Fruit fly (Drosophila melanogaster) whole organism, prepupa: ENCODE results near the gene disco-r.

ENCODE experiments used
- CG10631 ChIP-seq: fragments of 200-800 bp; sonication (Bioruptor generic); optimal IDR thresholded peaks from 2 replicates; lab custom pipeline; 2016; ENCODE audit warnings: missing biosample characterization, missing genetic modification characterization
- CG10669 ChIP-seq: fragments of 200-800 bp; sonication (Bioruptor generic); optimal IDR thresholded peaks from 3 replicates; lab custom pipeline; 2018; ENCODE audit warnings: missing biosample characterization, mild to moderate bottlenecking, missing genetic modification characterization, moderate library complexity
- CG11294 ChIP-seq: fragments of 200-800 bp; sonication (Bioruptor generic); IDR thresholded peaks from 2 replicates; pipeline ENCODE4 v1.3.6; 2022; ENCODE audit warnings: missing biosample characterization, missing genetic modification characterization
- CG11762 ChIP-seq: fragments of 200-800 bp; sonication (Bioruptor generic); optimal IDR thresholded peaks from 3 replicates; lab custom pipeline; 2016; ENCODE audit warnings: missing biosample characterization, missing genetic modification characterization; ENCODE audit not compliant: insufficient read depth
- CG11902 ChIP-seq: fragments of 200-800 bp; sonication (Bioruptor generic); optimal IDR thresholded peaks from 3 replicates; lab custom pipeline; 2016; ENCODE audit warnings: missing biosample characterization, missing genetic modification characterization
- CG15336 ChIP-seq: fragments of 200-800 bp; sonication (Bioruptor generic); IDR thresholded peaks from 2 replicates; pipeline ENCODE4 v1.3.6; 2022; ENCODE audit warnings: missing biosample characterization, missing genetic modification characterization
- CG1621 ChIP-seq: fragments of 200-800 bp; sonication (Bioruptor generic); optimal IDR thresholded peaks from 3 replicates; lab custom pipeline; 2018; ENCODE audit warnings: missing biosample characterization, mild to moderate bottlenecking, missing genetic modification characterization
- CG16779 ChIP-seq: fragments of 200-800 bp; sonication (Bioruptor generic); optimal IDR thresholded peaks from 3 replicates; lab custom pipeline; 2017; ENCODE audit warnings: missing biosample characterization, mild to moderate bottlenecking, missing genetic modification characterization
- CG3032 ChIP-seq: fragments of 200-800 bp; optimal IDR thresholded peaks from 2 replicates; lab custom pipeline; 2019; ENCODE audit warnings: missing biosample characterization, mild to moderate bottlenecking, missing genetic modification characterization, moderate library complexity
- CG32006 ChIP-seq: fragments of 200-800 bp; sonication (Bioruptor generic); optimal IDR thresholded peaks from 3 replicates; lab custom pipeline; 2017; ENCODE audit warnings: missing biosample characterization, mild to moderate bottlenecking, missing genetic modification characterization
- CG34406 ChIP-seq: fragments of 200-800 bp; sonication (Bioruptor generic); optimal IDR thresholded peaks from 3 replicates; lab custom pipeline; 2016; ENCODE audit warnings: missing biosample characterization, missing genetic modification characterization
- CG3919 ChIP-seq: fragments of 200-800 bp; sonication (Bioruptor generic); optimal IDR thresholded peaks from 3 replicates; lab custom pipeline; 2016; ENCODE audit warnings: missing biosample characterization, missing genetic modification characterization
- CG6163 ChIP-seq: fragments of 200-800 bp; sonication (Bioruptor generic); IDR thresholded peaks from 3 replicates; pipeline ENCODE4 v1.3.6; 2022; ENCODE audit warnings: missing biosample characterization, missing genetic modification characterization
- CG6276 ChIP-seq: fragments of 200-800 bp; sonication (Bioruptor generic); optimal IDR thresholded peaks from 2 replicates; lab custom pipeline; 2017; ENCODE audit warnings: missing biosample characterization, mild to moderate bottlenecking, missing genetic modification characterization
- CG6792 ChIP-seq: fragments of 200-800 bp; sonication (Bioruptor generic); optimal IDR thresholded peaks from 3 replicates; lab custom pipeline; 2016; ENCODE audit warnings: missing biosample characterization, missing genetic modification characterization
- CG6808 ChIP-seq: fragments of 200-800 bp; sonication (Bioruptor generic); optimal IDR thresholded peaks from 3 replicates; lab custom pipeline; 2017; ENCODE audit warnings: missing biosample characterization, missing genetic modification characterization, mild to moderate bottlenecking, moderate library complexity, missing genetic modification reagents
- CG6854 ChIP-seq: fragments of 200-800 bp; sonication (Bioruptor generic); optimal IDR thresholded peaks from 2 replicates; lab custom pipeline; 2017; ENCODE audit warnings: missing biosample characterization, mild to moderate bottlenecking, missing genetic modification characterization
- CG8319 ChIP-seq: fragments of 200-800 bp; sonication (Bioruptor generic); optimal IDR thresholded peaks from 3 replicates; lab custom pipeline; 2016; ENCODE audit warnings: missing biosample characterization, missing genetic modification characterization
- CG9139 ChIP-seq: fragments of 200-800 bp; sonication (Bioruptor generic); optimal IDR thresholded peaks from 3 replicates; lab custom pipeline; 2017; ENCODE audit warnings: missing biosample characterization, mild to moderate bottlenecking, missing genetic modification characterization
- Eip75B ChIP-seq: fragments of 200-800 bp; sonication (Bioruptor generic); optimal IDR thresholded peaks from 3 replicates; lab custom pipeline; 2016; ENCODE audit warnings: missing biosample characterization, missing genetic modification characterization
- Eip78C ChIP-seq: fragments of 200-800 bp; sonication (Bioruptor generic); peaks from one replicate; lab custom pipeline; 2016; ENCODE audit warnings: missing biosample characterization, missing genetic modification characterization
- Eip93F ChIP-seq: fragments of 200-800 bp; sonication (Bioruptor generic); optimal IDR thresholded peaks from 2 replicates; lab custom pipeline; 2016; ENCODE audit warnings: missing biosample characterization, mild to moderate bottlenecking, missing genetic modification characterization
- Ets21C ChIP-seq: fragments of 200-800 bp; sonication (Bioruptor generic); optimal IDR thresholded peaks from 3 replicates; lab custom pipeline; 2016; ENCODE audit warnings: missing biosample characterization, missing genetic modification characterization
- Ets96B ChIP-seq: fragments of 200-800 bp; optimal IDR thresholded peaks from 2 replicates; lab custom pipeline; 2019; ENCODE audit warnings: missing biosample characterization, mild to moderate bottlenecking, missing genetic modification characterization, moderate library complexity
- Hr38 ChIP-seq: sonication (Bioruptor generic); optimal IDR thresholded peaks from 2 replicates; lab custom pipeline; 2016; ENCODE audit warnings: missing biosample characterization, missing genetic modification characterization
- Hr39 ChIP-seq: fragments of 200-800 bp; sonication (Bioruptor generic); optimal IDR thresholded peaks from 2 replicates; lab custom pipeline; 2016; ENCODE audit warnings: missing biosample characterization, missing genetic modification characterization
- Hr4 ChIP-seq: fragments of 200-800 bp; sonication (Bioruptor generic); optimal IDR thresholded peaks from 3 replicates; lab custom pipeline; 2016; ENCODE audit warnings: missing biosample characterization, missing genetic modification characterization
- Met ChIP-seq: fragments of 200-800 bp; sonication (Bioruptor generic); optimal IDR thresholded peaks from 3 replicates; lab custom pipeline; 2016; ENCODE audit warnings: missing biosample characterization, missing genetic modification characterization
- OdsH ChIP-seq: fragments of 200-800 bp; sonication (Bioruptor generic); optimal IDR thresholded peaks from 3 replicates; lab custom pipeline; 2016; ENCODE audit warnings: missing biosample characterization, missing genetic modification characterization
- Smox ChIP-seq: fragments of 200-800 bp; sonication (Bioruptor generic); optimal IDR thresholded peaks from 3 replicates; lab custom pipeline; 2016; ENCODE audit warnings: missing biosample characterization, missing genetic modification characterization
- Sox102F ChIP-seq: fragments of 200-800 bp; sonication (Bioruptor generic); optimal IDR thresholded peaks from 2 replicates; lab custom pipeline; 2016; ENCODE audit warnings: missing biosample characterization, mild to moderate bottlenecking, missing genetic modification characterization
- Sox14 ChIP-seq: fragments of 200-800 bp; sonication (Bioruptor generic); optimal IDR thresholded peaks from 3 replicates; lab custom pipeline; 2016; ENCODE audit warnings: missing biosample characterization, missing genetic modification characterization
- Sox15 ChIP-seq: fragments of 200-800 bp; sonication (Bioruptor generic); optimal IDR thresholded peaks from 3 replicates; lab custom pipeline; 2016; ENCODE audit warnings: missing biosample characterization, missing genetic modification characterization
- achi ChIP-seq: fragments of 200-800 bp; sonication (Bioruptor generic); optimal IDR thresholded peaks from 3 replicates; lab custom pipeline; 2016; ENCODE audit warnings: missing biosample characterization, missing genetic modification characterization
- acj6 ChIP-seq: fragments of 200-800 bp; sonication (Bioruptor generic); optimal IDR thresholded peaks from 3 replicates; lab custom pipeline; 2016; ENCODE audit warnings: missing biosample characterization, missing genetic modification characterization
- cyc ChIP-seq: fragments of 200-800 bp; sonication (Bioruptor generic); optimal IDR thresholded peaks from 3 replicates; lab custom pipeline; 2016; ENCODE audit warnings: missing biosample characterization, missing genetic modification characterization
- dac ChIP-seq: fragments of 200-800 bp; sonication (Bioruptor generic); optimal IDR thresholded peaks from 2 replicates; lab custom pipeline; 2017; ENCODE audit warnings: missing biosample characterization, mild to moderate bottlenecking, missing genetic modification characterization
- dsx ChIP-seq: fragments of 200-800 bp; optimal IDR thresholded peaks from 3 replicates; lab custom pipeline; 2019; ENCODE audit warnings: missing biosample characterization, mild to moderate bottlenecking, missing genetic modification characterization, moderate library complexity; ENCODE audit not compliant: poor library complexity, severe bottlenecking
- esn ChIP-seq: fragments of 200-800 bp; sonication (Bioruptor generic); optimal IDR thresholded peaks from 2 replicates; lab custom pipeline; 2016; ENCODE audit warnings: missing biosample characterization, mild to moderate bottlenecking, missing genetic modification characterization, moderate library complexity
- fd59A ChIP-seq: fragments of 200-800 bp; sonication (Bioruptor generic); optimal IDR thresholded peaks from 2 replicates; lab custom pipeline; 2017; ENCODE audit warnings: missing biosample characterization, mild to moderate bottlenecking, missing genetic modification characterization, missing genetic modification reagents
- fkh ChIP-seq: fragments of 200-800 bp; sonication (Bioruptor generic); optimal IDR thresholded peaks from 3 replicates; lab custom pipeline; 2017; ENCODE audit warnings: missing biosample characterization, mild to moderate bottlenecking, missing genetic modification characterization, moderate library complexity
- lz ChIP-seq: fragments of 200-800 bp; sonication (Bioruptor generic); optimal IDR thresholded peaks from 3 replicates; lab custom pipeline; 2016; ENCODE audit warnings: missing biosample characterization, missing genetic modification characterization
- net ChIP-seq: fragments of 200-800 bp; sonication (Bioruptor generic); optimal IDR thresholded peaks from 3 replicates; lab custom pipeline; 2016; ENCODE audit warnings: missing biosample characterization, missing genetic modification characterization
- pdm3 ChIP-seq: fragments of 200-800 bp; sonication (Bioruptor generic); optimal IDR thresholded peaks from 3 replicates; lab custom pipeline; 2016; ENCODE audit warnings: missing biosample characterization, missing genetic modification characterization
- salr ChIP-seq, 2 experiments: fragments of 200-800 bp; sonication (Bioruptor generic); optimal IDR thresholded peaks; 3 replicates each; lab custom pipeline; 2016 to 2018; ENCODE audit warnings: missing biosample characterization in 2 of 2, missing genetic modification characterization in 2 of 2, mild to moderate bottlenecking in 1 of 2
- ss ChIP-seq, 2 experiments: fragments of 200-800 bp; sonication (Bioruptor generic); optimal IDR thresholded peaks; 2 replicates in 1 of 2; 3 replicates in 1 of 2; lab custom pipeline; 2017 to 2018; ENCODE audit warnings: mild to moderate bottlenecking in 2 of 2, missing biosample characterization in 2 of 2, missing genetic modification characterization in 2 of 2, moderate library complexity in 1 of 2
- svp ChIP-seq: fragments of 200-800 bp; sonication (Bioruptor generic); peaks from one replicate; lab custom pipeline; 2016; ENCODE audit warnings: missing biosample characterization, missing genetic modification characterization
- topi ChIP-seq: fragments of 200-800 bp; sonication (Bioruptor generic); optimal IDR thresholded peaks from 3 replicates; lab custom pipeline; 2016; ENCODE audit warnings: missing biosample characterization, missing genetic modification characterization

disco-r gene

dm6 chrX:16143012-16143411 lies 5.8 kb downstream of the disco-r start:
- TF ChIP-seq CG6808 (GFP tag; lab: Kevin White, UChicago) (peak; percentile 6), Ets21C (GFP tag; lab: Kevin White, UChicago) (peak; percentile 5), Smox (GFP tag; lab: Kevin White, UChicago) (peak; percentile 22), esn (GFP tag; lab: Kevin White, UChicago) (peak; percentile 45), Hr39 (GFP tag; lab: Kevin White, UChicago) (peak; percentile 28), CG1621 (tag; lab: Kevin White, UChicago) (no peak), CG10669 (GFP tag; lab: Kevin White, UChicago) (peak; percentile 17), CG6276 (no peak), fd59A (GFP tag; lab: Kevin White, UChicago) (peak; percentile 18), dsx (GFP tag; lab: Kevin White, UChicago) (no peak), Ets96B (tag; lab: Kevin White, UChicago) (no peak), Eip78C (peak; percentile 79), cyc (GFP tag; lab: Kevin White, UChicago) (peak; percentile 33), salr (GFP tag; optimal IDR thresholded peaks at IDR 0.05; lab: Kevin White, UChicago) (no peak), CG10631 (GFP tag; lab: Kevin White, UChicago) (no peak), Met (GFP tag; lab: Kevin White, UChicago) (peak; percentile 42), CG3032 (tag; lab: Kevin White, UChicago) (peak; percentile 9), Sox15 (GFP tag; lab: Kevin White, UChicago) (no peak), CG15336 (GFP tag; lab: Robert Waterston, UW) (no peak), CG11294 (no peak), Sox14 (GFP tag; lab: Kevin White, UChicago) (no peak), svp (GFP tag; lab: Kevin White, UChicago) (peak; percentile 67), lz (GFP tag; lab: Kevin White, UChicago) (peak; percentile 28), CG6792 (GFP tag; lab: Kevin White, UChicago) (peak; percentile 5), topi (peak; percentile 20), CG11762 (no peak), CG3919 (GFP tag; lab: Kevin White, UChicago) (peak; percentile 5), Eip93F (no peak), pdm3 (GFP tag; lab: Kevin White, UChicago) (no peak), net (GFP tag; lab: Kevin White, UChicago) (peak; percentile 5), fkh (no peak), ss (GFP tag; optimal IDR thresholded peaks at IDR 0.05; lab: Kevin White, UChicago) (peak in 1 of 2 experiments; percentile 28)

- TF ChIP-seq CG10669 (GFP tag; lab: Kevin White, UChicago), result peak; percentile 58
- TF ChIP-seq cyc (GFP tag; lab: Kevin White, UChicago), result no peak
- TF ChIP-seq lz (GFP tag; lab: Kevin White, UChicago), result no peak
- peak; percentile 44 for TF ChIP-seq Hr4 (GFP tag; lab: Kevin White, UChicago)
- TF ChIP-seq Smox (GFP tag; lab: Kevin White, UChicago), result no peak
- no peak for TF ChIP-seq CG6163
- TF ChIP-seq dac (GFP tag; lab: Kevin White, UChicago), result no peak
- TF ChIP-seq salr (GFP tag; optimal IDR thresholded peaks at IDR 0.05; lab: Kevin White, UChicago), result peak in 1 of 2 experiments; percentile 49
- peak; percentile 26 for TF ChIP-seq net (GFP tag; lab: Kevin White, UChicago)
- no peak for TF ChIP-seq CG11902 (GFP tag; lab: Kevin White, UChicago)
- TF ChIP-seq CG6854 (GFP tag; lab: Kevin White, UChicago), result no peak
- peak; percentile 10 for TF ChIP-seq topi
- peak; percentile 40 for TF ChIP-seq CG3919 (GFP tag; lab: Kevin White, UChicago)
- peak; percentile 18 for TF ChIP-seq acj6 (GFP tag; lab: Kevin White, UChicago)
- peak; percentile 72 for TF ChIP-seq svp (GFP tag; lab: Kevin White, UChicago)
- TF ChIP-seq CG11294, result no peak
- peak; percentile 41 for TF ChIP-seq CG11762
- TF ChIP-seq Hr38 (GFP tag; lab: Kevin White, UChicago), result no peak
- peak; percentile 70 for TF ChIP-seq Sox14 (GFP tag; lab: Kevin White, UChicago)
- TF ChIP-seq CG34406 (GFP tag; lab: Kevin White, UChicago), result peak; percentile 24
- TF ChIP-seq CG9139 (GFP tag; lab: Kevin White, UChicago), result peak; percentile 35
- no peak for TF ChIP-seq Sox102F (GFP tag; lab: Kevin White, UChicago)
- TF ChIP-seq CG32006 (GFP tag; lab: Kevin White, UChicago), result peak; percentile 79
- peak; percentile 42 for TF ChIP-seq achi
- TF ChIP-seq CG8319 (GFP tag; lab: Kevin White, UChicago), result no peak
- TF ChIP-seq CG6276, result peak; percentile 51
- TF ChIP-seq CG16779 (tag; lab: Kevin White, UChicago), result peak; percentile 1
- TF ChIP-seq Eip75B, result peak; percentile 3
- TF ChIP-seq dsx (GFP tag; lab: Kevin White, UChicago), result peak; percentile 41
- TF ChIP-seq CG10631 (GFP tag; lab: Kevin White, UChicago), result peak; percentile 48
- peak; percentile 19 for TF ChIP-seq OdsH (GFP tag; lab: Kevin White, UChicago)
These were observed 8.2 kb downstream of the disco-r start for dm6 chrX:16140603-16141002.
